Fruit fly (Drosophila melanogaster) S2 (cell line): Measurements from ENCODE around the gene CG1575.

Experiments
- CG8478 ChIP-seq: fragments of >200 bp; optimal IDR thresholded peaks from 2 replicates; lab custom pipeline; 2018
- CTCF ChIP-seq, 2 experiments: fragments of >200 bp; optimal IDR thresholded peaks; 2 replicates each; lab custom pipeline; 2018

The CG1575 gene

DNA sequence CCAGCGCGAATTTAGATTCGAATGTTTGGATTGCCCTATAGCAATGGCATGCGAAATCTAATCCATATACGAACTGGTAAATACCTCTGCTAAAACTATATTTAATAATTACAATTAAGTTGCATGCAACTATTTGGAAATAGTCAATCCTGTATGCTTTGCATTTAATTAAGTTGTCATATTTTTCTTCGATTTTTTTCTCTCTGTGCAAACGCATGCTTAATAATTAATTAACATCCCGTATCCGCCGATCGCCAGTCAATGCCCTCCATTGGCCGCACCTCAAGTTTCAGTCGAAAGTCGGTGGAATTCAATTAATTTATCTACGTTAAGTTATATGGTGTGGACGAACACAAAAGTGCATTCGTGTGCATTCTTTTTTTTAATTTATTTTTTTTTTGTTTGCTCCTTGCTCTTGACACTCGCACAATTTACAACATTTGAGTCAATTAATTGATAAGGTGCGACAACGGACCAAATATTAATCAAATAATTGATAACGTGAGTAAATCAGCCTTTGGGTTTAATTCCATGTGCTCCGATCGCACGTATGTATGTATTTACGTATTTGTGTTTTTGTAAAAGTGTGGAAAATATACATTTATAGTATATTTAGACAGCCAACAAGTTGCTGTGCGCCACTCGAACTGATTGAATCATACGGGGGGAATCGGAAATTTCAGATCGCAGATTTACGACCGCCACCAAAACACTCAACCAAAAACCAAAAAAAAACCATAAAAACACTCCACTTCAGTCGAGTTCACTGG lies 10.3 kb upstream of the CG1575 start:
- TF ChIP-seq CTCF (optimal IDR thresholded peaks at IDR 0.05; lab: Kevin White, UChicago) = no peak
- no peak for TF ChIP-seq CG8478 (lab: Kevin White, UChicago)

DNA sequence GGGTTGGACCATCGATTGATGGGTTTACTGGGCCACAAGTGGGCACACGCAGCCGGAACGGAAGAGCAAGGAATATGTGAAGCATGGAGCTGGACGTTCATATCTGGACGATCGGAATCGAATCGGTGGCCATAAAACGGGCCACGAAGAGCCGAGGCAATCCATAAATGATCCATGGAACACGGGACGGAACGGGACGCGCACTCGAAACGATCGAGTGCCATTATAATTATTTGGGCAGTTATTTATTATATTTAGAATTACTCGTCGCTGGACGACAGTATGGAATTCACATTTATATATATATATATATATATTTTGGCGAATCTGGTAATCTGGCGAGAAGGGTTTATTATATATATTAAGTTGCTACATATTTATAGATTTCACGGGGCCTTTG lies 8.9 kb upstream of the CG1575 start:
- no peak for TF ChIP-seq CG8478 (lab: Kevin White, UChicago)
- no peak for TF ChIP-seq CTCF (optimal IDR thresholded peaks at IDR 0.05; lab: Kevin White, UChicago)

DNA sequence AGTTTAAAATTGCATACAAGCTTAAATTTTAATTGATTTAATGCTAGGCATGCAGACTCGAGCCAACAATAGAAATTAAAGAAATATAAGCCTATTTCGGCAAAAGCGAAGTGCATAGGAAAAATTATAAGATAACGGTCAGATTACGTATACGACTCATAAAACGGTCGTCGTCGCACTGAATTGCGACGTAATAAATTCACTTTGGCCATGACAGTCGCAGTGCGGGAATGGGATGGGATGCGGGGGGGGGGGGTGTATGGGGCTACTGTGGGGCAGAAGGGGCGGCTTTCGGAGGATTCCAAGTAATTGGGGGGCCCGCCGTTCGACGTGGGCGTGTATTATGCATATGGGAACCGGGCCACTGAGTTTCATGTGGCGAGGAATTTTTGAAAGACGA lies 5.8 kb upstream of the CG1575 start:
- TF ChIP-seq CG8478 (lab: Kevin White, UChicago) (no peak), CTCF (optimal IDR thresholded peaks at IDR 0.05; lab: Kevin White, UChicago) (no peak)

DNA sequence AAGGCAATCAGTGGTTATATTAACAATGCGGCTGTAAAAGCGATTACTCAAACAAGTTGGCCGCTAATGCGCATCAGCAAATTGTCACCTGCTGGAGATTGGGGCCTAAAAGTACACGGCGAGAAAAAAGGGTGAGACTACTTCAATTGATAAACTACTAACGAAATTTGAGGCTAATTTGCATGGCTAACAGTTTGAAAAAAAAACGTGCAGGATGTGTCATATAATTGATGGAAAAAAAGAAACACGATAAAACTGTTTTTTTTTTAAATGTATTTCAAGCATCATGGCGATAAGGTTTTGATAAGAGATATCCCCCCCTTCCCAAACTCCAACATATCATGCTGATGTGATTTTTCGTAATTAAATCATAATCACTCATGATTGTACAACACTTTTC lies 4.1 kb upstream of the CG1575 start:
- no peak for TF ChIP-seq CG8478 (lab: Kevin White, UChicago)
- TF ChIP-seq CTCF (optimal IDR thresholded peaks at IDR 0.05; lab: Kevin White, UChicago) = no peak

DNA sequence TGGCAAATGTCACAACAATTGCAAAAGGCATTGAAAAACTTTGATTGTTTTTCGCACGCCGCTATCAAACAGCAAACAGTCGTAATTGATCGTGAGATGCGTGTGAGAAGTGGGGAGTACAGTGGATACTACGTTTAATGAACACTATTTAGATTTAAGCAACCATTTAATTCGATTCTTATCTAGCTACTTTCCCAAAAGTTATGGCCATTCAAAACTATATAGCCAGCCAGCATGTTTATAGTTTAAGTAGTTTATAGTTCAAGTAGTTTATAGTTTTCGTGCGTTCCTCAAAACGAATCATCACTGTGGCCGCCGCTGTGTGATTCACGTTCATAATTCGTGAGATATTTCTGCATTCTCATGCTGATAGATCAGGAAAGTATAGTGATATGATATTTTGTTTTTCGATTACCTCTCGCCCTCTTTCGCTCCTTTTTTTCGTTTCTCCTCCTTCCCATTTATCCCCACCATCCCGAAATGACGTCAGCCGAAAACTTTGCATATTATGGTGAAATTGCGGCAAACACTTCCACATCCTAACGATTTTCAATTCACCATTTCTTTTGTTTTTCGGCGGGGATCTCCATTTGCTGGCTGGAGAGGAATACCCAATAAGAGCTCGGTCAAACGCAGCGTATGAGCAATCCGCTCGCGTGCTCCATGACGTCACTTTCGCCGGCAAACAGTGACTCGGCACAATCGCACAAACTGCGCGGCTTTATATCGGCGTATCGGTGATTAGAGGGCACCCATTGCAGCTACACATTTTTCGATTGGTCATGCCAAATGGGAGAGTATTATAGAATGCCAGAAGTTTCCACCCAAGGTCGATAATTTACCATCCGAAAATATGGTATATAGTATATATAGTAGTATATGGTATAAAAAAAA lies 3.2 kb upstream of the CG1575 start:
- TF ChIP-seq CTCF (optimal IDR thresholded peaks at IDR 0.05; lab: Kevin White, UChicago) (no peak), CG8478 (lab: Kevin White, UChicago) (no peak)

DNA sequence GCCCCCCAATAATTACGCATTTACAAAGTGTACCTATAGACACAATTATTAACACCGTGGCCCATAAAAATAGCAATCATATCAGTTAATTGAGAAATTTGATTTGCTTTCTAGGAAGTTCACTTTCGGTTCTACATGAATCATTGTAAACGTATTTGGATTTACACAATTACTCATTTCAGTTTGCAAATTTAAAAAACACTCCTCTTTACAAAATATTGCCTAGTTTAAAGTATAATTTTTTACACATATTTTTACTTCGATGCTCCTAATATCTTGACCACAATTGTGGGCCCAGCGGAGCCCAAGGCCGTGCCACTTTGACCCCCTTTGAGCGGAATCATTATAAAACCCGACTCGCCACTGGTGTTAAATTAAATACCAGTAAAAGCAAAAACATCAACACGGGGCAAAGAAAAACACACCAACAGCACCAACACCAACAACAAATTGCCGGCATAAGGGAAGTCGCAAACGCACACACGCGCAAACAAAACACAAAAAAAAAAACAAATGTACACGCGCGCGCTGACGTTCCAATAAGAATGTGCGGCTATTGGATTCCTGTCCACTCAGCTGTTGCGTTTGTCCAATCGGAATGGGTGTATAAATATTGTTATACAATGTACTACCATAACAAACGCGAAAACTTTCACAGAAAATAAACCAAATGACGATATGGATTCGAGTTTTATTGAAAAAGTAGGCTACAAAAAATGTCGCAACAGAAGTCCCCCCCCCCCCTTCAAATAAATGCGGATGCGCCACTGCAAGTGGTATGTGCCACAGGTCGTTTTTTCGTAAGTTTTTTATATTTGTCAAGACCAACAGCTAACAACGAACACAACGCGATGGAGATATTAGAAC lies 2.1 kb upstream of the CG1575 start:
- TF ChIP-seq CG8478 (lab: Kevin White, UChicago) (no peak), CTCF (optimal IDR thresholded peaks at IDR 0.05; lab: Kevin White, UChicago) (no peak)

DNA sequence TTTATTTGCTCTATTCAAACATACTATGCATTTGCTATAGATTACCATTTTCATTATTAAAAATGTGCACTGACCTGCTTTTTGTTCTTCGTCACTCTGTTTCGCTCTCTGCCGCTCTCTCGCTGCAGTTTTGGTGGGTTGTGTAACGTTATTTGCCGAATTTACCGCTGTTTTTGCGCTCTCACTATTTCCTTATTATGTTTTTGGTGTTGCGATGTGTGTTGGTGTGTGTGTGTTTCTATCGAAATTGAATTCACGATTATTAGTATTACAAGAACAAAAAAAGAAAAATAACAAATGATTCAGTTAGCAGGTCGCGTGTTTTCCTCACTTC lies 1.5 kb upstream of the CG1575 start:
- TF ChIP-seq CTCF (optimal IDR thresholded peaks at IDR 0.05; lab: Kevin White, UChicago) = no peak
- TF ChIP-seq CG8478 (lab: Kevin White, UChicago) = no peak

DNA sequence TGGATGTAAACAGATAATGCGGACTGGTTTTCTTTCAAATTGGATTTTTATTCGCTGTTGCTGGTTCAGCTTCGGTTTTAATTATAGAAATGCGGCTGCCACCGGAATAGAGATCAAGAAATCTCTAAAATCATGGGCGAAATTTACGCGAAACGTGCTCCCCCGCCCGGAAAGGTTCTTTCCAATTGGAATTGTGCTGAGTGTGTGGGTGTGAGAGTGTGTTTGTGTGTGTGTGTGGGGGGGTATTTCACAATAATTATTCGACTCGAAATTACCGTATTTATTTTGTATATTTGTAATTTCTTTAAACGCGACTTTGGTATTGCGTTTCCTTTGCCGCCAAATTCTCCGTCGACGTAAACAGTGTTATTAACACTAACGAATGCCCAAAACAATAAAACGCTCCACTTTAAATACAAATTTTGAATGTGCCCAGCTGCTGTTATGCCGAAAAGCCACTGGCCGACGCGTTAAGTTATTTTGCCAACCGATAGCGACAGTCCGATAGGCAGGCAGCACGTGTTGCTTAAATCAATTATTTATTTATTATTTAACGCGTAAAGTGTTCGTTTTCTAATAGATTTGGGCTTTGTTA lies 998 bp upstream of the CG1575 start, which contains the start of gene Gclc:
Gclc (minus strand) TSS at position 431 of the 595 bp plus-strand sequence.
- TF ChIP-seq CTCF (optimal IDR thresholded peaks at IDR 0.05; lab: Kevin White, UChicago) = no peak

DNA sequence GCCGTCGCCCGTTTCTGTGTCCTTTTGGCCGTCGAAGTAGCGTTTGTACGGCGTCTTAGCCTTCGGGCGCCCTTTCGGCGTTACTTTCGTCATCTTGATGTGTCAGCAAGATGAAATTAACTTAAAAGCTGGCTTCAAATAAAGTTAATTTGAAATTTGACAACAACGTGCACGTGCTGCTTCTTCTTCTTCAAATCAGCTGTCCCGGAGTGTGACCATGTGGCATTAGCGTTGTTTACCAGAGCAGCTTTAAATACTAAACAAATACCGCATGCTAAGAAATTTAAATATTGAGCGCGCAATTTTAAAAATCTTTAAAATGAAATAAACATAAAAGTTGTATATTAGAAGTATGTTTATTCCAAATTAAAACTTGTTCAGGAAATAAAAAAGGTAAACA lies 4.1 kb downstream of the CG1575 start, which contains the start of gene CG2260:
CG2260 (minus strand) TSS at position 209 of the 400 bp plus-strand sequence.
- no peak for TF ChIP-seq CG8478 (lab: Kevin White, UChicago)
- TF ChIP-seq CTCF (optimal IDR thresholded peaks at IDR 0.05; lab: Kevin White, UChicago) = no peak

DNA sequence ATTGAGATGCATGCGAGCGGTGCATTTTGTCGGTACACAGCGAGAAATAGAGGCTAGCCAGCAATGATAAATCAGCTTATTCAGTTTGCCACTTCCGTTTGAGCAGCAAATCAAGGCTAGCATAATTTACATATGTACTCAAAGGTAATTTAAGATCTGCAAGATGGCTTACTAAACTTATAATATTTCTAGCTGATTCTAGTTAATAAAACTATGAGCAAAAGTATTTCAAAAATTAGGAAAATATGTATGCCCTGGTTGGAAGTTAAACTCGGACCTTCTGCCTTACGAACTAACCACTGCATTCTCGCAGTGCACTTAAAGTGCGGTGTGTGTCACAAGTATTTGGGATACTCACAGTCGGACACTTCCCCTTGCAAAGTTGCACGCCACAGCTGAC lies 6.0 kb downstream of the CG1575 start:
- TF ChIP-seq CTCF (optimal IDR thresholded peaks at IDR 0.05; lab: Kevin White, UChicago) (no peak), CG8478 (lab: Kevin White, UChicago) (no peak)

DNA sequence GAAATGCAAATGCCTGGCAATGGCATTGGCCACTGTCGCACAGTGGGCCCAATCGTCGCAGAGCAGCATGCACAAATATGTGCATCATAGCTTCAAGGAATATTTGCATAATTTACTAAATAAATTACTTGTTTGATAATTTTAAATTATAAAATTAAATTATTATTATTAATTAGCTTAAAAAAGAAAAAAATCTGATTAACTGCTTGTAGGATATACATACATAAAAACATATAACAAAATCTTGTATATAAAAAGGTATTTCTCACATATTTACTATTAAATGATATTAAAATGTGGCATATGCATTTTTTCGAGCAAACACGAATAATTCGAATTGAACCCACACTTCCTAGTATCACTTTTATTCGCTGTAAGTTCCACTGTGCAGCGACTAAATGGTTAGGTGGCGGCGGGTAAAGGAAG lies 8.4 kb downstream of the CG1575 start:
- TF ChIP-seq CG8478 (lab: Kevin White, UChicago) = no peak
- TF ChIP-seq CTCF (optimal IDR thresholded peaks at IDR 0.05; lab: Kevin White, UChicago) = no peak

DNA sequence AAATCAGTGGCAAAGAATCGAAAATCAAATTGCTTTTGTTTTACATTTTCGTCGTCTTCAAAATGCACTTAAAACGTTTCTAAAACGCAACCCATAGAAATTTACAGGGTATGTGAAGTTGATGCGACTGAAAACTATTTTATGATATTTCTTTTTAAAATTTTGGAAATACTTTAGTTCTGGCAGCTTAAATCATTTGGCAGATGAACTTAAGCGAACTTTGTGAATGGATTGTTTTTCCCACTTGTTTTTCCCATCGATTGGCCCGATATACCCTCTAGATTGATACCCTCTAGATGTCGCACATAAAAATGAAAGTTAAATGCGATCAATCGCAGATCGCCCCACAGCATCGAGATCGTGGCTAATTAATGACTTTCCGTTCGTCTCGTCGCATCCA lies 9.3 kb downstream of the CG1575 start:
- no peak for TF ChIP-seq CG8478 (lab: Kevin White, UChicago)
- TF ChIP-seq CTCF (optimal IDR thresholded peaks at IDR 0.05; lab: Kevin White, UChicago) = no peak

DNA sequence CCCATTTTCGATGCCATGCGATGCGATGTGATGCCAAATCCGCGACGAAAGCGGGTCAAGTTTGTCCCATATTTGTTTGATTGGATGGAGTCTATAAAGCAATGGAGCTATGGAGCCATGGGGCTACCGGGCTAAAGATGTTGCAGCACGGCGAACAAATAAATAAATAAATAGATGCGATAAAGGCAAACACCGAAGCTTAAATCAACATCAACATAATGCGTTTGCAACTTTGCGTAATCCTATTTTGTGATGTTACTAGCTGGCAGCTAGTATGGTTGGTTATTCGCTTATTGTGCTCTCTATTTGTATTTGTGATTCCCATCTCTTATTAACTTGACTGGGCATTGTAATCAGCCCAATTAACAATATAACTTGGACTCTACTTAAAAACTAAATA lies 11.3 kb downstream of the CG1575 start:
- TF ChIP-seq CTCF (optimal IDR thresholded peaks at IDR 0.05; lab: Kevin White, UChicago) = no peak
- TF ChIP-seq CG8478 (lab: Kevin White, UChicago) = no peak
